Worm (Caenorhabditis elegans): ENCODE results near the gene C04C11.1.
"Not testable (repeated sequence)": the region's sequence is repeated elsewhere in the genome, so short reads cannot be mapped to it uniquely, and the experiment has no call there.

ce11 chrX:13980417-13980816 is 40.0 kb upstream of the C04C11.1 start, which contains the start of gene arrd-24:
- not testable (repeated sequence) for TF ChIP-seq ref-1 (GFP tag; conservative IDR thresholded peaks at IDR 0.05); klf-2 (GFP tag; conservative IDR thresholded peaks at IDR 0.05); ztf-29 (GFP tag; IDR thresholded peaks at IDR 0.05); ztf-23 (GFP tag; IDR thresholded peaks at IDR 0.05); T22C8.4 (GFP tag; IDR thresholded peaks at IDR 0.05)

Measured in whole organism, midembryonic.